Worm (Caenorhabditis elegans): ENCODE measurements around the gene pho-12.

Gene pho-12

DNA sequence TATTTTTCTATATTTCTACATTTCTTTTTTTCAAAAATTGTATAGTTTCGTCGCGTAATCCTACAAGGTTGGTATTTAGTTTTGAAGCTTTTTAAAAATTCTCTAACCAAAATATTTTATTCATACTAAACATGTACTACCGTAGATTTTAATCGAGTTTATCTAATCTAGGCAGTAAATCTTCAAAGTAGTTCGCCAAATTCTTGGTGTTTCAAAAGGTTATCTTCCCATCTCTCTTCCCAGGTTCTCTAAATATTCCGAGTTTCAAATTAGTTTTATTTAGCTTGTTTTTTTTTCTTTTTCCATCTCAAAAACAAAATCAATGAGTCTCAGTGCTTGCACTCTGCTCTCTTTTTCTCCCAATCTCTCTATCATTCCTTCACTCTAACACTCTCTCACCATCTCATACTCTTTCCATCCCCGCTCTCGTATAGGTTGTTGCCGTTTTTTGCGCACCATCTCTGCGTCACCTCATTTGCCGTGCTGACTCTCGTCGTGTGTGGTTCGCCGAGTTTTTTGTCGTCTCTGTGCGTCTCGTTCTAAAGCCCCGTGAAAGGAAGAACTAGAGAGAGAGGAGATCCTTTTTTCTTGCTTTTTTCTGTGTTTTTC, 43.5 kb downstream of the pho-12 start (continued):
- TF ChIP-seq dsc-1 (tag; optimal IDR thresholded peaks at IDR 0.05), result peak; percentile 35
- peak; percentile 75 for TF ChIP-seq unc-86 (tag; optimal IDR thresholded peaks at IDR 0.05)
- TF ChIP-seq nhr-28 (tag; optimal IDR thresholded peaks at IDR 0.05), result no peak
- TF ChIP-seq dpl-1 (GFP tag; optimal IDR thresholded peaks at IDR 0.05), result peak; percentile 22 to 48 (median 45)
- no peak for TF ChIP-seq lin-15B (tag; optimal IDR thresholded peaks at IDR 0.05)
- no peak for TF ChIP-seq pag-3 (tag; optimal IDR thresholded peaks at IDR 0.05; ENCODE audit: borderline replicate concordance, insufficient read depth)
- no peak for TF ChIP-seq aha-1 (tag; optimal IDR thresholded peaks at IDR 0.05)
- TF ChIP-seq snu-23 (GFP tag; optimal IDR thresholded peaks at IDR 0.05), result peak; percentile 83
- peak; percentile 51 to 68 (median 61) for TF ChIP-seq ceh-82 (tag; optimal IDR thresholded peaks at IDR 0.05)
- TF ChIP-seq lin-35 (GFP tag; optimal IDR thresholded peaks at IDR 0.05), result peak; percentile 66 to 70
- no peak for TF ChIP-seq vab-15 (tag; optimal IDR thresholded peaks at IDR 0.05)
- TF ChIP-seq fos-1 (tag; optimal IDR thresholded peaks at IDR 0.05), result peak; percentile 14
- TF ChIP-seq ces-1 (GFP tag; optimal IDR thresholded peaks at IDR 0.05), result no peak
- no peak for TF ChIP-seq pax-3 (tag; optimal IDR thresholded peaks at IDR 0.05)
- peak; percentile 67 for TF ChIP-seq tbx-2 (tag; optimal IDR thresholded peaks at IDR 0.05)
- no peak for TF ChIP-seq tlp-1 (tag; optimal IDR thresholded peaks at IDR 0.05)
- TF ChIP-seq aly-2 (tag; optimal IDR thresholded peaks at IDR 0.05), result no peak
- TF ChIP-seq unc-62 (GFP tag; optimal IDR thresholded peaks at IDR 0.05), result no peak
- TF ChIP-seq efl-1 (optimal IDR thresholded peaks at IDR 0.05), result peak; percentile 72 to 79
- TF ChIP-seq efl-1 (GFP tag; optimal IDR thresholded peaks at IDR 0.05 in 1 of 2), result peak; percentile 28 to 92
- no peak for TF ChIP-seq sox-4 (tag; optimal IDR thresholded peaks at IDR 0.05)
- TF ChIP-seq mep-1 (tag; optimal IDR thresholded peaks at IDR 0.05), result peak; percentile 27
- TF ChIP-seq isw-1 (GFP tag; IDR thresholded peaks at IDR 0.05), result peak; percentile 61
- peak; percentile 83 for TF ChIP-seq elt-2 (tag; optimal IDR thresholded peaks at IDR 0.05)
- peak in 1 of 2 experiments; percentile 12 for TF ChIP-seq ztf-11 (tag; optimal IDR thresholded peaks at IDR 0.05)
- peak; percentile 16 for TF ChIP-seq ztf-4 (tag; optimal IDR thresholded peaks at IDR 0.05)
- peak; percentile 40 for TF ChIP-seq nhr-19 (GFP tag; conservative IDR thresholded peaks at IDR 0.05)
- peak in 2 of 6 experiments; percentile 9 to 53 for TF ChIP-seq elt-3 (tag; optimal IDR thresholded peaks at IDR 0.05)
- peak; percentile 67 to 76 for TF ChIP-seq lsy-2 (tag; optimal IDR thresholded peaks at IDR 0.05)
- TF ChIP-seq mdl-1 (tag; optimal IDR thresholded peaks at IDR 0.05), result peak in 1 of 2 experiments; percentile 56
- no peak for TF ChIP-seq C04F5.9 (tag; optimal IDR thresholded peaks at IDR 0.05)
- TF ChIP-seq skn-1 (tag; optimal IDR thresholded peaks at IDR 0.05), result peak; percentile 65
- TF ChIP-seq C34B4.2 (tag; optimal IDR thresholded peaks at IDR 0.05), result no peak
- TF ChIP-seq nhr-90 (tag; optimal IDR thresholded peaks at IDR 0.05; ENCODE audit: poor library complexity), result peak; percentile 35
- TF ChIP-seq nhr-71 (tag; optimal IDR thresholded peaks at IDR 0.05), result peak; percentile 81
- peak; percentile 48 for TF ChIP-seq egl-13 (tag; optimal IDR thresholded peaks at IDR 0.05)
- TF ChIP-seq nhr-77 (tag; optimal IDR thresholded peaks at IDR 0.05), result peak; percentile 16
- peak; percentile 26 for TF ChIP-seq lir-3 (tag; optimal IDR thresholded peaks at IDR 0.05; ENCODE audit: poor library complexity)
- no peak for TF ChIP-seq nhr-76 (tag; optimal IDR thresholded peaks at IDR 0.05)
- TF ChIP-seq nhr-237 (tag; optimal IDR thresholded peaks at IDR 0.05), result no peak
- TF ChIP-seq lin-13 (GFP tag; optimal IDR thresholded peaks at IDR 0.05), result peak; percentile 15
- no peak for TF ChIP-seq ceh-90 (tag; optimal IDR thresholded peaks at IDR 0.05)
- peak; percentile 18; the same call in 1 of the 2 replicates for TF ChIP-seq mab-9 (GFP tag; IDR thresholded peaks at IDR 0.05)
- peak; percentile 69 for TF ChIP-seq fkh-8 (tag; optimal IDR thresholded peaks at IDR 0.05)
- TF ChIP-seq nhr-47 (tag; optimal IDR thresholded peaks at IDR 0.05), result peak; percentile 67
- TF ChIP-seq ceh-8 (GFP tag; optimal IDR thresholded peaks at IDR 0.05), result peak; percentile 20
- TF ChIP-seq grh-1 (GFP tag; IDR thresholded peaks at IDR 0.05), result no peak
- TF ChIP-seq fkh-10 (GFP tag; optimal IDR thresholded peaks at IDR 0.05), result peak; percentile 8
- no peak for TF ChIP-seq unc-30 (tag; optimal IDR thresholded peaks at IDR 0.05)

All from whole organism, L1 larva.